Worm (Caenorhabditis elegans) whole organism, L4/young adult: ENCODE data around the gene Y39A1A.20.

Source experiments
- W03F9.2 ChIP-seq: fragments of 150-350 bp; optimal IDR thresholded peaks from 2 replicates; lab custom pipeline; 2014; ENCODE audit warnings: missing biosample characterization, missing genetic modification characterization
- dao-5 ChIP-seq: sonication (generic microtip); optimal IDR thresholded peaks from 2 replicates; lab custom pipeline; 2016; ENCODE audit warnings: missing genotype, missing genetic modification characterization, moderate library complexity, missing compliant biosample characterization
- him-1 ChIP-seq: sonication (generic microtip); optimal IDR thresholded peaks from 2 replicates; lab custom pipeline; 2016; ENCODE audit warnings: missing genotype, missing genetic modification reagents, missing genetic modification characterization, missing compliant biosample characterization

The Y39A1A.20 gene

ce11 chrIII:10704499-10704898 is 4.1 kb upstream of the Y39A1A.20 start:
- TF ChIP-seq dao-5 (tag; lab: Kevin White, UChicago) (no peak), W03F9.2 (tag; lab: Kevin White, UChicago) (no peak), him-1 (tag; lab: Kevin White, UChicago) (no peak)

ce11 chrIII:10703833-10704232 is 3.5 kb upstream of the Y39A1A.20 start:
- TF ChIP-seq dao-5 (tag; lab: Kevin White, UChicago) (no peak), him-1 (tag; lab: Kevin White, UChicago) (no peak), W03F9.2 (tag; lab: Kevin White, UChicago) (no peak)

- no peak for TF ChIP-seq dao-5 (tag; lab: Kevin White, UChicago)
- TF ChIP-seq W03F9.2 (tag; lab: Kevin White, UChicago) = no peak
- TF ChIP-seq him-1 (tag; lab: Kevin White, UChicago) = no peak
Observed at ce11 chrIII:10702805-10703204, 2.4 kb upstream of the Y39A1A.20 start.

- TF ChIP-seq dao-5 (tag; lab: Kevin White, UChicago) = no peak
- TF ChIP-seq him-1 (tag; lab: Kevin White, UChicago) = no peak
- no peak for TF ChIP-seq W03F9.2 (tag; lab: Kevin White, UChicago)
Observed at ce11 chrIII:10694294-10694693, 6.1 kb downstream of the Y39A1A.20 start, which contains the start of the genes Y39A1A.18 and fmo-3. Gene Y39A1A.18 (minus strand): TSS chrIII:10694485. Gene fmo-3 (plus strand): TSS chrIII:10694681.

- TF ChIP-seq W03F9.2 (tag; lab: Kevin White, UChicago) (no peak), dao-5 (tag; lab: Kevin White, UChicago) (no peak), him-1 (tag; lab: Kevin White, UChicago) (no peak)
Observed at ce11 chrIII:10691019-10691418, 9.3 kb downstream of the Y39A1A.20 start, which contains the start of gene Y39A1A.17. Gene Y39A1A.17 (minus strand): TSS chrIII:10691119.

ce11 chrIII:10689057-10689456 is 11.3 kb downstream of the Y39A1A.20 start, which contains the start of gene Y39A1A.31:
Gene Y39A1A.31 (minus strand): TSS chrIII:10689157.
- TF ChIP-seq him-1 (tag; lab: Kevin White, UChicago) = no peak
- no peak for TF ChIP-seq W03F9.2 (tag; lab: Kevin White, UChicago)
- no peak for TF ChIP-seq dao-5 (tag; lab: Kevin White, UChicago)

- TF ChIP-seq him-1 (tag; lab: Kevin White, UChicago) (no peak), dao-5 (tag; lab: Kevin White, UChicago) (no peak), W03F9.2 (tag; lab: Kevin White, UChicago) (no peak)
Observed at ce11 chrIII:10678971-10679370, 21.4 kb downstream of the Y39A1A.20 start, which contains the start of gene Y39A1A.16. Gene Y39A1A.16 (plus strand): TSS chrIII:10679271.

ce11 chrIII:10671894-10672293 is 28.5 kb downstream of the Y39A1A.20 start:
- TF ChIP-seq W03F9.2 (tag; lab: Kevin White, UChicago) = no peak
- no peak for TF ChIP-seq dao-5 (tag; lab: Kevin White, UChicago)
- TF ChIP-seq him-1 (tag; lab: Kevin White, UChicago) = no peak

ce11 chrIII:10666640-10667039 is 33.7 kb downstream of the Y39A1A.20 start:
- TF ChIP-seq dao-5 (tag; lab: Kevin White, UChicago) = no peak
- TF ChIP-seq him-1 (tag; lab: Kevin White, UChicago) = no peak
- TF ChIP-seq W03F9.2 (tag; lab: Kevin White, UChicago) = no peak

ce11 chrIII:10661292-10661691 is 39.1 kb downstream of the Y39A1A.20 start:
- TF ChIP-seq dao-5 (tag; lab: Kevin White, UChicago) (no peak), W03F9.2 (tag; lab: Kevin White, UChicago) (no peak), him-1 (tag; lab: Kevin White, UChicago) (no peak)

ce11 chrIII:10658394-10658793 is 42.0 kb downstream of the Y39A1A.20 start:
- TF ChIP-seq dao-5 (tag; lab: Kevin White, UChicago) (no peak), W03F9.2 (tag; lab: Kevin White, UChicago) (no peak), him-1 (tag; lab: Kevin White, UChicago) (no peak)

- TF ChIP-seq him-1 (tag; lab: Kevin White, UChicago) = no peak
- no peak for TF ChIP-seq dao-5 (tag; lab: Kevin White, UChicago)
- no peak for TF ChIP-seq W03F9.2 (tag; lab: Kevin White, UChicago)
Observed at ce11 chrIII:10657661-10658060, 42.7 kb downstream of the Y39A1A.20 start.

ce11 chrIII:10656069-10656468 is 44.3 kb downstream of the Y39A1A.20 start:
- TF ChIP-seq him-1 (tag; lab: Kevin White, UChicago) = no peak
- TF ChIP-seq W03F9.2 (tag; lab: Kevin White, UChicago) = no peak
- TF ChIP-seq dao-5 (tag; lab: Kevin White, UChicago) = no peak

ce11 chrIII:10654718-10655117 is 45.6 kb downstream of the Y39A1A.20 start, which contains the start of gene cnt-2:
Gene cnt-2 (plus strand): TSS chrIII:10655018.
- TF ChIP-seq dao-5 (tag; lab: Kevin White, UChicago) (no peak), him-1 (tag; lab: Kevin White, UChicago) (no peak), W03F9.2 (tag; lab: Kevin White, UChicago) (no peak)
